Worm (Caenorhabditis elegans) whole organism, L3 larva: ENCODE data around the gene T22B2.3.

Experiments used
- R02D3.7 ChIP-seq: fragments of 150-350 bp; optimal IDR thresholded peaks from 2 replicates; lab custom pipeline; 2014; ENCODE audit warnings: missing biosample characterization, missing genetic modification characterization
- ZK546.5 ChIP-seq: sonication (generic microtip); optimal IDR thresholded peaks from 2 replicates; lab custom pipeline; 2017; ENCODE audit warnings: missing biosample characterization, missing genetic modification characterization
- ama-1 ChIP-seq: fragments of 150-350 bp; optimal IDR thresholded peaks from 2 replicates; lab custom pipeline; 2018
- ceh-28 ChIP-seq: fragments of 150-350 bp; optimal IDR thresholded peaks from 2 replicates; lab custom pipeline; 2014; ENCODE audit warnings: missing biosample characterization, missing genetic modification reagents, missing genetic modification characterization
- daf-12 ChIP-seq: fragments of 150-350 bp; optimal IDR thresholded peaks from 2 replicates; lab custom pipeline; 2014; ENCODE audit warnings: missing biosample characterization, missing genetic modification reagents, missing genetic modification characterization
- egl-5 ChIP-seq: fragments of 150-350 bp; optimal IDR thresholded peaks from 2 replicates; lab custom pipeline; 2017; ENCODE audit warnings: missing biosample characterization, missing genetic modification reagents, missing genetic modification characterization, inconsistent platforms
- elt-1 ChIP-seq: fragments of 150-350 bp; optimal IDR thresholded peaks from 2 replicates; lab custom pipeline; 2014; ENCODE audit warnings: missing biosample characterization, missing genetic modification characterization
- elt-2 ChIP-seq: sonication (generic microtip); optimal IDR thresholded peaks from 2 replicates; lab custom pipeline; 2016; ENCODE audit warnings: missing genetic modification reagents, mild to moderate bottlenecking, missing genetic modification characterization, missing compliant biosample characterization
- elt-3 ChIP-seq, 3 experiments: fragments of 150-350 bp in 1 of 3; sonication (generic microtip) in 2 of 3; optimal IDR thresholded peaks; 2 replicates in 2 of 3; 4 replicates in 1 of 3; lab custom pipeline; 2014 to 2017; ENCODE audit warnings: missing biosample characterization in 3 of 3, missing genetic modification characterization in 3 of 3
- eor-1 ChIP-seq, 2 experiments: fragments of 150-350 bp; optimal IDR thresholded peaks; 2 replicates each; lab custom pipeline; 2014 to 2018; ENCODE audit warnings: missing biosample characterization in 2 of 2, missing genetic modification characterization in 2 of 2
- fkh-2 ChIP-seq: fragments of 150-350 bp; optimal IDR thresholded peaks from 2 replicates; lab custom pipeline; 2014; ENCODE audit warnings: missing biosample characterization, missing genetic modification reagents, missing genetic modification characterization
- hmg-11 ChIP-seq: sonication (generic microtip); optimal IDR thresholded peaks from 2 replicates; lab custom pipeline; 2016; ENCODE audit warnings: missing genetic modification characterization, missing compliant biosample characterization
- lin-15B ChIP-seq: fragments of 150-350 bp; optimal IDR thresholded peaks from 2 replicates; lab custom pipeline; 2014; ENCODE audit warnings: missing biosample characterization, missing genetic modification characterization
- lin-39 ChIP-seq: fragments of 150-350 bp; optimal IDR thresholded peaks from 2 replicates; lab custom pipeline; 2018; ENCODE audit warnings: missing biosample characterization, missing genetic modification reagents, missing genetic modification characterization
- lsy-12 ChIP-seq: sonication (generic microtip); optimal IDR thresholded peaks from 2 replicates; lab custom pipeline; 2016; ENCODE audit warnings: mild to moderate bottlenecking, missing genetic modification characterization, missing compliant biosample characterization
- mml-1 ChIP-seq: fragments of 150-350 bp; sonication (generic microtip); optimal IDR thresholded peaks from 3 replicates; lab custom pipeline; 2014; ENCODE audit warnings: missing biosample characterization, missing genetic modification characterization
- nfya-1 ChIP-seq: sonication (generic microtip); optimal IDR thresholded peaks from 2 replicates; lab custom pipeline; 2017; ENCODE audit warnings: missing genetic modification characterization, mild to moderate bottlenecking, missing compliant biosample characterization, antibody characterized with exemption, moderate library complexity; ENCODE audit not compliant: insufficient read depth
- nhr-11 ChIP-seq: fragments of 150-350 bp; optimal IDR thresholded peaks from 2 replicates; lab custom pipeline; 2014; ENCODE audit warnings: missing biosample characterization, missing genetic modification characterization
- nhr-237 ChIP-seq: fragments of 150-350 bp; optimal IDR thresholded peaks from 2 replicates; lab custom pipeline; 2014; ENCODE audit warnings: missing biosample characterization, missing genetic modification characterization
- nhr-25 ChIP-seq: sonication (generic microtip); optimal IDR thresholded peaks from 2 replicates; lab custom pipeline; 2017; ENCODE audit warnings: missing biosample characterization, missing genetic modification characterization
- nhr-43 ChIP-seq: sonication (generic microtip); optimal IDR thresholded peaks from 2 replicates; lab custom pipeline; 2016; ENCODE audit warnings: mild to moderate bottlenecking, missing genetic modification characterization, missing compliant biosample characterization; ENCODE audit not compliant: poor library complexity, severe bottlenecking
- nhr-67 ChIP-seq: fragments of 150-350 bp; optimal IDR thresholded peaks from 2 replicates; lab custom pipeline; 2014; ENCODE audit warnings: missing biosample characterization, missing genetic modification characterization
- nhr-76 ChIP-seq: fragments of 150-350 bp; sonication (generic microtip); optimal IDR thresholded peaks from 5 replicates; lab custom pipeline; 2014; ENCODE audit warnings: missing biosample characterization, missing genetic modification characterization
- pha-4 ChIP-seq: fragments of 150-350 bp; optimal IDR thresholded peaks from 2 replicates; lab custom pipeline; 2014; ENCODE audit warnings: missing biosample characterization, missing genetic modification reagents, missing genetic modification characterization
- pqm-1 ChIP-seq: fragments of 150-350 bp; optimal IDR thresholded peaks from 2 replicates; lab custom pipeline; 2017; ENCODE audit warnings: missing biosample characterization, missing genetic modification characterization, inconsistent platforms
- sea-2 ChIP-seq: fragments of 150-350 bp; sonication (generic microtip); optimal IDR thresholded peaks from 4 replicates; lab custom pipeline; 2014; ENCODE audit warnings: missing biosample characterization, missing genetic modification reagents, missing genetic modification characterization
- skn-1 ChIP-seq: fragments of 150-350 bp; optimal IDR thresholded peaks from 2 replicates; lab custom pipeline; 2014; ENCODE audit warnings: missing biosample characterization, missing genetic modification characterization
- snpc-4 ChIP-seq: fragments of 150-350 bp; optimal IDR thresholded peaks from 2 replicates; lab custom pipeline; 2014; ENCODE audit warnings: missing biosample characterization, missing genetic modification characterization
- tbx-2 ChIP-seq: sonication (generic microtip); optimal IDR thresholded peaks from 2 replicates; lab custom pipeline; 2016; ENCODE audit warnings: mild to moderate bottlenecking, missing genetic modification characterization, missing compliant biosample characterization
- zag-1 ChIP-seq: fragments of 150-350 bp; optimal IDR thresholded peaks from 2 replicates; lab custom pipeline; 2014; ENCODE audit warnings: missing biosample characterization, missing genetic modification characterization

T22B2.3 gene

DNA sequence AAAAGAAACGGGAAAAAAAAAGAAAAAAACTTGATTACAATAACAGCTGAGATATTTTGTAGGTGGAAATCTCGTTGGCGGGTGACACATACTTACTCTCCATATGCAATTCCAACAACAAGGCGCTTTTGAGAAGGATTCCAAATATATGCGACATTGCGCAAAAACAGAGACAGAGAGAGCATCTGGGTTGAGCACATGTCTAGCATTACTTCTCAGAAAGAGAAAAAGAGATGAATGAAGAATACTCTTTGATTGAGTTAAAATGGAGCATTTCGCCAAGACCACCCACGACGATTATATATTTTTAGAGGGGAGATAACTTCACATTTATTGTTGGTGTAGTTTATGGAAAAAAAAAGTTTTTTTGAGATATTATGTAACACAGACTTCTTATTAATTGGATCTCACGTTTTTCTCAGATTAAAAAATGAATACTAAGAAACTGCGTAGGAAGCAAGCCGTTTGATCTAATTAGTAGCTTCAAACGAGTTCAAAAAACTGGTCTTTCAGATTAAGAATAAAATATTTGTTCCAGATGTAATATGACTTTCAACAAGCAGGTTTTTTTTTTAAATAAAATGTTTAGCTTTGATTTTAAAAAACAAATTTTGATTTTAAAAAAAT is 28.0 kb downstream of the T22B2.3 start:
- TF ChIP-seq ceh-28 (tag; lab: Kevin White, UChicago) (no peak), nfya-1 (peak; percentile 24)

DNA sequence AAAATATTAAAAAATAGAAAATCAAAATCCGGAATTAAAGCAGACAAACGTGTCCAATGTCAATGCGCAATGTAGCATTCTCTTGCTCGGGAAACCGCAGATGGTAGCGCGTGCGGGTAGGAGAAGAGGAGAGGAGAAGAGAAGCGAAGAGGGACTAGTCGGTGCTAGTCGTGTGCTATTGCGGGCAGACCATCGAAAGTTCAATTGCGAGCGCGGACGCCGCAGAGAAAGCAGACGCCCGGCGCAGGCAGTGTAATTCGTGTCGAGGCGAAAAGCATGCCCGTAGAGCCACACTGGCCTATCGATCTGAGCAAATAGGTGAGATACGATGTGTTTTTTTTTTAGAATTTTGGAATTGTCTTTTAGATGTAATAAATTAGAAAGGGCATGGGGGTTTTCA is 28.6 kb downstream of the T22B2.3 start:
- TF ChIP-seq elt-2 (tag; lab: Kevin White, UChicago) (peak; percentile 41), nfya-1 (peak; percentile 74), ama-1 (lab: Kevin White, UChicago) (peak; percentile 19), nhr-237 (tag; lab: Kevin White, UChicago) (no peak), daf-12 (tag; lab: Kevin White, UChicago) (no peak), R02D3.7 (no peak), nhr-67 (tag; lab: Kevin White, UChicago) (no peak), tbx-2 (tag; lab: Kevin White, UChicago) (no peak), pha-4 (tag; lab: Kevin White, UChicago) (peak; percentile 66), hmg-11 (peak; percentile 81), nhr-43 (tag; lab: Kevin White, UChicago) (no peak), lin-39 (tag; lab: Kevin White, UChicago) (peak; percentile 84)

DNA sequence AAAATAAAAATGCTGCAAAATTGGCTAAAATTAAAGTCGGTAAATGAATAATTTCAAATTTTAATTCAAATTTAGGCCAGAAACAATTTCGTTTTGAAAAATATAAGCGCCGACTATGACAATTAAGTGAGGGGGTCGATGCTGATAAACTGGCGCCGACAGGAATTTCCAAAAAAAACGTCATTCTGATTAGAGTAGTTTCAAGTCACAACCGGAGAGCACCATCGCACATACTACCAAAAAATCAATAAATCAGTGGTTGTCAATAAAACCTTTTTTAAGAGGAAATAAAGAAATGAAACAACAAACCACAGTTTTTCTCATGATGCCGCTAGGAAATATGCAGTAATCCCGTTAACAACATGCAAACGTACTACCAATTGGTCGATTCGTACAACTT is 31.9 kb downstream of the T22B2.3 start:
- TF ChIP-seq fkh-2 (no peak), elt-2 (tag; lab: Kevin White, UChicago) (peak; percentile 78), sea-2 (GFP tag; lab: Kevin White, UChicago) (no peak), skn-1 (peak; percentile 28), elt-3 (tag; optimal IDR thresholded peaks at IDR 0.05; lab: Kevin White, UChicago) (no peak), ceh-28 (tag; lab: Kevin White, UChicago) (peak; percentile 4), pqm-1 (tag; lab: Kevin White, UChicago) (peak; percentile 68)

DNA sequence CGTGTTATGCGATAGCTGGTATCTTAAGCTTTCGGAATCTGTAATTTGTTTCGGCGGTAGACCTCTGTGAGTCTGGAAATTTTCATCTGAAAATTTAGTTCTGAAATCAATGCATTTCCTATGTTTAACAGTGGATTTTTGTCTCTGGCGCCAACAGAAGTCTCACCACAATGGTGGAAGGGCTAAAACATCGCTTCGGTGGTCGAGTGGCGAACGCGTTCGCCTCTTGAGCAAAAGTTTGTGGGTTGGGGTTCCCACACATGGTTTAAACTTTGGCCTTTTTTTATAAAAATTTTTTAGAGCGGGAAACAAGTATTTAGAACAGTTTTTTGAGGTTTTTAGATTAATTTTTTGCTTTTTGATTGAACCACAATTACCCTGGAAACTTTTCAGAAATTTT is 32.6 kb downstream of the T22B2.3 start:
- TF ChIP-seq eor-1 (tag; optimal IDR thresholded peaks at IDR 0.05; lab: Kevin White, UChicago) (no peak), sea-2 (GFP tag; lab: Kevin White, UChicago) (no peak), nhr-25 (tag; lab: Kevin White, UChicago) (no peak), nhr-237 (tag; lab: Kevin White, UChicago) (no peak), mml-1 (tag; lab: Kevin White, UChicago) (no peak)

DNA sequence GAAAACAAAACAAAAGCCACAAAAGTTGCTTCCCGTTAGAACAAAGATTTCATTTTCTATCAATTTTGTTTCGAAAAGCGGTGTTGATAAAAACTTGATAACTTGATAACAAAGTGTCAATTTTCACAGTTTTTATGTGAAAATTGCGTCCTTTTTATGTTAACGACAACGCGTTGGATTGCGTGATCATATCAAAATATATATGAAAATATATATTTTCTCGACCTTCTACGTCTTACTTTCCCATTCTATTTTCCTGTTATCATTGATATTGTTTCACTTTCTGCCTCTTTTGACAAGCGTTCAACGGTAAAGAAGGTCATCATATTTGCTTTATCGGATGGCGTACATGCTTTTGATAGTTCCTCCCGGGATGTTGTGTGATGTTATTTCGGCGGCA is 35.6 kb downstream of the T22B2.3 start:
- peak; percentile 12 for TF ChIP-seq pha-4 (tag; lab: Kevin White, UChicago)
- no peak for TF ChIP-seq ama-1 (lab: Kevin White, UChicago)
- TF ChIP-seq elt-1 (tag; lab: Kevin White, UChicago), result no peak
- no peak for TF ChIP-seq hmg-11
- no peak for TF ChIP-seq nhr-11 (tag; lab: Kevin White, UChicago)
- TF ChIP-seq nhr-237 (tag; lab: Kevin White, UChicago), result no peak
- TF ChIP-seq lin-15B (tag; lab: Kevin White, UChicago), result no peak
- TF ChIP-seq daf-12 (tag; lab: Kevin White, UChicago), result no peak
- no peak for TF ChIP-seq egl-5 (tag; lab: Kevin White, UChicago)
- TF ChIP-seq snpc-4 (tag; lab: Kevin White, UChicago), result no peak
- TF ChIP-seq elt-2 (tag; lab: Kevin White, UChicago), result peak; percentile 81
- TF ChIP-seq zag-1 (tag; lab: Kevin White, UChicago), result no peak
- TF ChIP-seq fkh-2, result no peak
- no peak for TF ChIP-seq lsy-12
- TF ChIP-seq sea-2 (GFP tag; lab: Kevin White, UChicago), result no peak
- TF ChIP-seq pqm-1 (tag; lab: Kevin White, UChicago), result peak; percentile 28
- TF ChIP-seq nhr-43 (tag; lab: Kevin White, UChicago), result no peak
- no peak for TF ChIP-seq mml-1 (tag; lab: Kevin White, UChicago)
- no peak for TF ChIP-seq nhr-76 (tag; lab: Kevin White, UChicago)
- TF ChIP-seq ZK546.5 (tag; lab: Kevin White, UChicago), result no peak
